Fruit fly (Drosophila melanogaster) whole organism, pupa: ENCODE data around the gene Nnk.

ENCODE experiments used
- CG10348 ChIP-seq: fragments of 200-800 bp; sonication (Bioruptor generic); IDR thresholded peaks from 2 replicates; pipeline ENCODE4 v1.3.6; 2022; ENCODE audit warnings: missing biosample characterization, missing genetic modification characterization
- CG12605 ChIP-seq: fragments of 200-800 bp; sonication (Bioruptor generic); IDR thresholded peaks from 2 replicates; pipeline ENCODE4 v1.3.6; 2022; ENCODE audit warnings: missing biosample characterization, missing genetic modification characterization
- CG13204 ChIP-seq: fragments of 200-800 bp; sonication (Bioruptor generic); optimal IDR thresholded peaks from 2 replicates; lab custom pipeline; 2018; ENCODE audit warnings: missing biosample characterization, mild to moderate bottlenecking, missing genetic modification characterization, moderate library complexity
- CG14655 ChIP-seq: fragments of 200-800 bp; sonication (Bioruptor generic); optimal IDR thresholded peaks from 3 replicates; lab custom pipeline; 2017; ENCODE audit warnings: mild to moderate bottlenecking, missing biosample characterization, missing genetic modification reagents, missing genetic modification characterization
- CG15710 ChIP-seq: fragments of 200-800 bp; sonication (Bioruptor generic); optimal IDR thresholded peaks from 2 replicates; lab custom pipeline; 2018; ENCODE audit warnings: missing biosample characterization, mild to moderate bottlenecking, missing genetic modification characterization, moderate library complexity
- CG17806 ChIP-seq: fragments of 200-800 bp; sonication (Bioruptor generic); optimal IDR thresholded peaks from 2 replicates; lab custom pipeline; 2018; ENCODE audit warnings: missing biosample characterization, mild to moderate bottlenecking, missing genetic modification characterization, moderate library complexity
- CG32121 ChIP-seq: fragments of 200-800 bp; sonication (Bioruptor generic); IDR thresholded peaks from 2 replicates; pipeline ENCODE4 v1.3.6; 2022; ENCODE audit warnings: missing biosample characterization, missing genetic modification characterization
- CG34367 ChIP-seq: fragments of 200-800 bp; sonication (Bioruptor generic); optimal IDR thresholded peaks from 2 replicates; lab custom pipeline; 2018; ENCODE audit warnings: missing biosample characterization, mild to moderate bottlenecking, missing genetic modification characterization
- CG4496 ChIP-seq: fragments of 200-800 bp; sonication (Bioruptor generic); IDR thresholded peaks from 3 replicates; pipeline ENCODE4 v1.3.6; 2022; ENCODE audit warnings: missing biosample characterization, missing genetic modification characterization
- CG8159 ChIP-seq: fragments of 200-800 bp; sonication (Bioruptor generic); optimal IDR thresholded peaks from 3 replicates; lab custom pipeline; 2018; ENCODE audit warnings: missing biosample characterization, mild to moderate bottlenecking, missing genetic modification characterization, moderate library complexity
- CG8301 ChIP-seq: fragments of 200-800 bp; sonication (Bioruptor generic); optimal IDR thresholded peaks from 2 replicates; lab custom pipeline; 2018; ENCODE audit warnings: missing biosample characterization, mild to moderate bottlenecking, missing genetic modification characterization
- CG9948 ChIP-seq: fragments of 200-800 bp; sonication (Bioruptor generic); optimal IDR thresholded peaks from 2 replicates; lab custom pipeline; 2018; ENCODE audit warnings: missing biosample characterization, mild to moderate bottlenecking, missing genetic modification characterization, moderate library complexity
- D1 ChIP-seq: fragments of 200-800 bp; sonication (Bioruptor generic); optimal IDR thresholded peaks from 2 replicates; lab custom pipeline; 2018; ENCODE audit warnings: missing biosample characterization, mild to moderate bottlenecking, missing genetic modification characterization, moderate library complexity
- EcR ChIP-seq: fragments of 200-800 bp; sonication (Bioruptor generic); optimal IDR thresholded peaks from 3 replicates; lab custom pipeline; 2019; ENCODE audit warnings: missing biosample characterization, missing genetic modification characterization, mild to moderate bottlenecking, moderate library complexity, missing genetic modification reagents
- Ets98B ChIP-seq: fragments of 200-800 bp; sonication (Bioruptor generic); IDR thresholded peaks from 2 replicates; pipeline ENCODE4 v1.3.6; 2022; ENCODE audit warnings: missing biosample characterization, missing genetic modification characterization
- Pif1A ChIP-seq: fragments of 200-800 bp; sonication (Bioruptor generic); optimal IDR thresholded peaks from 3 replicates; lab custom pipeline; 2016; ENCODE audit warnings: missing biosample characterization, missing genetic modification characterization
- Pif1B ChIP-seq: fragments of 200-800 bp; sonication (Bioruptor generic); optimal IDR thresholded peaks from 3 replicates; lab custom pipeline; 2016; ENCODE audit warnings: missing biosample characterization, missing genetic modification characterization
- Snoo ChIP-seq: fragments of 200-800 bp; sonication (Bioruptor generic); optimal IDR thresholded peaks from 3 replicates; lab custom pipeline; 2017; ENCODE audit warnings: missing biosample characterization, mild to moderate bottlenecking, missing genetic modification characterization, inconsistent platforms
- fd96Ca ChIP-seq: fragments of 200-800 bp; sonication (Bioruptor generic); IDR thresholded peaks from 3 replicates; pipeline ENCODE4 v1.3.6; 2022; ENCODE audit warnings: missing biosample characterization, missing genetic modification characterization
- gl ChIP-seq: fragments of 200-800 bp; sonication (Bioruptor generic); optimal IDR thresholded peaks from 2 replicates; lab custom pipeline; 2018; ENCODE audit warnings: missing biosample characterization, mild to moderate bottlenecking, missing genetic modification characterization
- rn ChIP-seq: fragments of 200-800 bp; sonication (Bioruptor generic); IDR thresholded peaks from 2 replicates; pipeline ENCODE4 v1.3.6; 2022; ENCODE audit warnings: missing biosample characterization, missing genetic modification characterization

The Nnk gene

DNA sequence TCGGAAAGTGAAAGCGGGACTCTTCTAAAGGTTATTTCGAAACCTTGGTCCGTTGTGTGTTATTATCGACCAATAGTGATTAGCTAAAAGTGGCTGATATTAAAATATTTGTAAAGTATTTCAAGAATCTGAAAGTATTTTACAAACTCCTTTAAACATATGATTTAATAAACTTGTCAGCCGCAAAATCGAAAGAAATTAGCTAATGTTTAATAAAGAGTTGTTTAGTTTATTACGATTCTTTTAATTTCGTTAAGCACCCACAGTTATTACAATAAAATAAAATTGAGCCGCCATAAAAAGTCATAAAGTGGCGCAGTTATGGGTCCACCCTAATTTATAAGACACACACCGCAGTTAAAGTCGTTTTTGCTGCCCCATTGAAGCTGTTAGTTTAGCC is 15.1 kb downstream of the Nnk start:
- TF ChIP-seq EcR (GFP tag; lab: Kevin White, UChicago) = no peak
- TF ChIP-seq CG8159 (tag; lab: Kevin White, UChicago) = peak; percentile 62
- peak; percentile 22 for TF ChIP-seq CG14655
- TF ChIP-seq CG9948 (tag; lab: Kevin White, UChicago) = no peak
- peak; percentile 21; the same call in 1 of the 2 replicates for TF ChIP-seq CG32121 (GFP tag; lab: Robert Waterston, UW)
- peak; percentile 5 for TF ChIP-seq CG17806 (tag; lab: Kevin White, UChicago)

DNA sequence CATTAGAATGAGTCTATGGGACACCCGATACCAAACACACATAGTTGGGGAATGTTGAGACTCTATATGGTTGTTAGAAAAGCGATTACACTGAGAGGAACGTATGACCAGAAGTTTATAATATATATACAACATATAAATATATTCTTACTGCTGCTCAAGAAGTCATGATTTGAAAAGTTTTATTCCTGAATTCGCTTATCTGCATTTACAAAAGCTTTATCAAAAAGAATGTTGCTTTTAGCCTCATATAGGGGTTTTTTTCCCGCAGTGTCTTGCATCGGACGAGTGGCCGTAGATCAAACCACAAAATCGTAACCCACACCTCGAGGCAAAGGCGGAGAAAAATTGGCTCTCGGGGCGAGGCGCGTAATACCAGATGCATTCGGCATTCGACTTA is 17.3 kb downstream of the Nnk start:
- peak; percentile 31 for TF ChIP-seq CG32121 (GFP tag; lab: Robert Waterston, UW)
- TF ChIP-seq rn (GFP tag; lab: Robert Waterston, UW) = no peak
- no peak for TF ChIP-seq fd96Ca
- TF ChIP-seq EcR (GFP tag; lab: Kevin White, UChicago) = no peak
- TF ChIP-seq Ets98B (GFP tag; lab: Robert Waterston, UW) = peak; percentile 27; the same call in 1 of the 2 replicates
- TF ChIP-seq CG8301 = peak; percentile 24
- TF ChIP-seq CG12605 (GFP tag; lab: Robert Waterston, UW) = no peak
- peak; percentile 53 for TF ChIP-seq CG14655

DNA sequence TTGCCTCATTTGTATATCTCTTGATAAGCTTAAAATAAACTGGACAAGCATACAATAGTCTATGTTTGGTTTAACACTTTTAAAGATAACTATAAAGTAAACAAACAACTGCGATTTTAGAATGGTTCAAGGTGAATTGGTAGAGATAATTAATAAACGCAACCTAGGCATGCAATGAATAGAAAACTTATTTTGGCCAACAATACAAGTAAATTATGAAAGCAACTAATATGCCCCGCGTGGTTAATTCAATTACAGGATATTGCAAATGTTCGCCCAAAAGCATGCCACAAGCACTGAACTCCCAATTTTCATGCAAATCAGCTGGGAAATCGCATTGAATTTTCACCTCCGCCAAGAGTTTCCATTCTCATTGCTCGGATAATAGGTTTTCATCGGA is 20.9 kb downstream of the Nnk start:
- TF ChIP-seq Pif1B (GFP tag; lab: Kevin White, UChicago) = no peak
- TF ChIP-seq CG15710 (tag; lab: Kevin White, UChicago) = no peak
- no peak for TF ChIP-seq CG17806 (tag; lab: Kevin White, UChicago)
- no peak for TF ChIP-seq D1
- TF ChIP-seq EcR (GFP tag; lab: Kevin White, UChicago) = no peak
- TF ChIP-seq CG14655 = no peak
- TF ChIP-seq fd96Ca = 0 out of 3 replicates have a peak, but pooled peaks have one; percentile 44
- no peak for TF ChIP-seq CG9948 (tag; lab: Kevin White, UChicago)
- peak; percentile 19; the same call in 1 of the 2 replicates for TF ChIP-seq Ets98B (GFP tag; lab: Robert Waterston, UW)
- TF ChIP-seq Pif1A (GFP tag; lab: Kevin White, UChicago) = no peak
- no peak for TF ChIP-seq CG34367 (tag; lab: Kevin White, UChicago)
- TF ChIP-seq Snoo (tag; lab: Kevin White, UChicago) = no peak
- TF ChIP-seq CG32121 (GFP tag; lab: Robert Waterston, UW) = no peak
- TF ChIP-seq CG10348 (GFP tag; lab: Robert Waterston, UW) = no peak

DNA sequence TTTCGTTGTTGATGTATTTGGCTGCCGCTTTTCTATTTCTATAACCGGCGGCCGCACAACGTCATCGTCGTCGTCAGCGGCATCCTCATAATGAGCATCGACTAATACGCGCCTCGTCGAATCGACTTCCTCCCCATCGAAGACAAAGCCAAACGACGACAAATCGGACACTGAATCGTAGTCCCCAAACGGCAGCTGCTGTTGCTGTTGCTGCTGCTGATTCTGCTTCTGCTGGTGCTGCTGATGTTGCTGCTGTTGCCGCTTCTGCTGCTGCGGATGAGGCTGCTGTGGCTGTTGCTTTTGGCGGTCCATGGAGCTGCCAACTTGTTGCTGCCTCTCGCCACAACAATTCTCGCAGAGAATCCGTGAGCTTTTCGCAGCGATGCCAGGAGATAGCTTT is 21.9 kb downstream of the Nnk start:
- TF ChIP-seq CG4496 (GFP tag; lab: Robert Waterston, UW) (peak; percentile 27; the same call in 1 of the 3 replicates), gl (tag; lab: Kevin White, UChicago) (no peak), fd96Ca (peak; percentile 51; the same call in 2 of the 3 replicates), CG15710 (tag; lab: Kevin White, UChicago) (no peak), CG10348 (GFP tag; lab: Robert Waterston, UW) (no peak), CG9948 (tag; lab: Kevin White, UChicago) (no peak), Ets98B (GFP tag; lab: Robert Waterston, UW) (peak; percentile 74), CG32121 (GFP tag; lab: Robert Waterston, UW) (peak; percentile 75), Pif1B (GFP tag; lab: Kevin White, UChicago) (no peak)

DNA sequence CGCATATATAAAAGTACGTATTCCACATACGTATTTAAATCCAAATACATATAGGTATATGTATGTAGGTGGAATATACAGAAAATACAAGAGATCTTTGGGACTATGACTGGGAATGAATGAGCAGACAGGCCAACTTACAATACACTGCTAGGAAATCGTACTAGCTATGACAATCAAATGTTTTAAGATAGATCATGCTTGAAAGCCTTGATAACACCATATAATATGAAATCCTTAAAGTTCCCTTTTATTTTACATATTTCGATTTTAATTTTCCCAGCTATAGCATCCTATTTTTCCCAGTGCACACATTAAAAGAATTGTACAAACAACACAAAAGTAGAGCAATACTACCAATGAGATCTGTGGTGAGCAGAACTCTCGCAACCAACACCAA is 23.7 kb downstream of the Nnk start:
- no peak for TF ChIP-seq gl (tag; lab: Kevin White, UChicago)
- peak; percentile 77 for TF ChIP-seq CG17806 (tag; lab: Kevin White, UChicago)
- peak; percentile 19 for TF ChIP-seq CG9948 (tag; lab: Kevin White, UChicago)
- TF ChIP-seq CG8301 = peak; percentile 50
- no peak for TF ChIP-seq Snoo (tag; lab: Kevin White, UChicago)
- TF ChIP-seq CG12605 (GFP tag; lab: Robert Waterston, UW) = peak; percentile 71
- TF ChIP-seq Pif1B (GFP tag; lab: Kevin White, UChicago) = peak; percentile 54
- TF ChIP-seq fd96Ca = peak; percentile 83; the same call in 2 of the 3 replicates
- peak; percentile 89 for TF ChIP-seq CG32121 (GFP tag; lab: Robert Waterston, UW)
- TF ChIP-seq CG8159 (tag; lab: Kevin White, UChicago) = peak; percentile 50
- TF ChIP-seq D1 = no peak
- TF ChIP-seq CG15710 (tag; lab: Kevin White, UChicago) = peak; percentile 26
- no peak for TF ChIP-seq CG34367 (tag; lab: Kevin White, UChicago)
- TF ChIP-seq CG4496 (GFP tag; lab: Robert Waterston, UW) = peak; percentile 88
- TF ChIP-seq rn (GFP tag; lab: Robert Waterston, UW) = peak; percentile 64
- TF ChIP-seq CG13204 (GFP tag; lab: Kevin White, UChicago) = no peak
- 0 out of 2 replicates have a peak, but pooled peaks have one; percentile 49 for TF ChIP-seq CG10348 (GFP tag; lab: Robert Waterston, UW)
- no peak for TF ChIP-seq EcR (GFP tag; lab: Kevin White, UChicago)
- peak; percentile 52 for TF ChIP-seq CG14655
- peak; percentile 88 for TF ChIP-seq Ets98B (GFP tag; lab: Robert Waterston, UW)
- peak; percentile 52 for TF ChIP-seq Pif1A (GFP tag; lab: Kevin White, UChicago)
- TF ChIP-seq, all 21 proteins: peak for 15

DNA sequence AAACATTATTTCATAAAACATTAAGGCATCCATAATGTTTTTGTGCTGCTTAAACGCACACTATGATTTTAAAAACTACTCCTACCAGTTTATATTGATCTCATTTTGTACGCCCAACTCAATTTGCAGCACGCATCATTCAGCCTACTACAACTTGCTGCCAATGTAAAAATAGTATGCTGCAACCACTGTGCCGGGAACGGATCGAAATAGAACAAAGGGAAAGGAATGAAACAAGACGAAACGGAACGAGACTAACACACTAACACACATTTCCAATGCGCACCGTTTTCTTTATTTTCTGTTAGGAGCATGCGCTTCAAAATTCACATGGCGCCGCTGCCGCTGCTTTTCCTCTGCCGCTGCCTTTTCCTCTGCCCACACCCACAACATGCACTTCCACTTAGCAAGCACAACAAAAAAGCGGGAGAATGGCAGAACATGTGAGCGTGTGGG is 28.1 kb downstream of the Nnk start:
- no peak for TF ChIP-seq Snoo (tag; lab: Kevin White, UChicago)
- TF ChIP-seq CG8301 = no peak
- TF ChIP-seq EcR (GFP tag; lab: Kevin White, UChicago) = no peak
- no peak for TF ChIP-seq Pif1A (GFP tag; lab: Kevin White, UChicago)
- no peak for TF ChIP-seq D1
- peak; percentile 20; the same call in 1 of the 2 replicates for TF ChIP-seq CG32121 (GFP tag; lab: Robert Waterston, UW)
- TF ChIP-seq CG9948 (tag; lab: Kevin White, UChicago) = no peak
- no peak for TF ChIP-seq CG12605 (GFP tag; lab: Robert Waterston, UW)
- TF ChIP-seq CG10348 (GFP tag; lab: Robert Waterston, UW) = no peak
- peak; percentile 7 for TF ChIP-seq CG14655
- TF ChIP-seq Ets98B (GFP tag; lab: Robert Waterston, UW) = no peak; the same call in 1 of the 2 replicates
- TF ChIP-seq rn (GFP tag; lab: Robert Waterston, UW) = no peak
- TF ChIP-seq CG13204 (GFP tag; lab: Kevin White, UChicago) = no peak
- no peak for TF ChIP-seq gl (tag; lab: Kevin White, UChicago)
- TF ChIP-seq CG17806 (tag; lab: Kevin White, UChicago) = peak; percentile 30
- peak; percentile 10; the same call in 1 of the 3 replicates for TF ChIP-seq fd96Ca
